Worm (Caenorhabditis elegans) whole organism, early embryonic: ENCODE results near the gene ZK1320.7.

Source experiments
- B0310.2 ChIP-seq: sonication (generic microtip); optimal IDR thresholded peaks from 2 replicates; lab custom pipeline; 2016; ENCODE audit warnings: mild to moderate bottlenecking, missing genetic modification characterization, missing compliant biosample characterization
- F13C5.2 ChIP-seq: sonication (generic microtip); optimal IDR thresholded peaks from 2 replicates; lab custom pipeline; 2017; ENCODE audit warnings: mild to moderate bottlenecking, missing genetic modification characterization, inconsistent platforms, missing compliant biosample characterization
- aly-1 ChIP-seq: sonication (generic microtip); optimal IDR thresholded peaks from 2 replicates; lab custom pipeline; 2016; ENCODE audit warnings: missing genetic modification characterization, missing compliant biosample characterization
- ama-1 ChIP-seq: fragments of 150-350 bp; optimal IDR thresholded peaks from 2 replicates; lab custom pipeline; 2014
- ceh-36 ChIP-seq: sonication (generic microtip); optimal IDR thresholded peaks from 2 replicates; lab custom pipeline; 2016; ENCODE audit warnings: missing genetic modification characterization, inconsistent platforms, missing compliant biosample characterization
- ets-7 ChIP-seq: sonication (generic microtip); optimal IDR thresholded peaks from 2 replicates; lab custom pipeline; 2016; ENCODE audit warnings: missing genotype, missing genetic modification characterization, missing compliant biosample characterization
- flt-1 ChIP-seq: fragments of 200-800 bp; sonication (Bioruptor generic); IDR thresholded peaks from 2 replicates; pipeline ENCODE4 v1.3.6; 2022; ENCODE audit warnings: missing genetic modification characterization, missing compliant biosample characterization
- hmbx-1 ChIP-seq: sonication (generic microtip); optimal IDR thresholded peaks from 2 replicates; lab custom pipeline; 2016; ENCODE audit warnings: mild to moderate bottlenecking, missing genetic modification characterization, missing compliant biosample characterization
- hmg-4 ChIP-seq: fragments of 200-800 bp; sonication (Bioruptor generic); optimal IDR thresholded peaks from 2 replicates; lab custom pipeline; 2018; ENCODE audit warnings: mild to moderate bottlenecking, missing genetic modification characterization, missing compliant biosample characterization
- hnd-1 ChIP-seq: sonication (generic microtip); optimal IDR thresholded peaks from 2 replicates; lab custom pipeline; 2016; ENCODE audit warnings: missing genetic modification characterization, missing compliant biosample characterization
- scrt-1 ChIP-seq: fragments of 200-800 bp; sonication (Bioruptor generic); IDR thresholded peaks from 2 replicates; pipeline ENCODE4 v1.3.6; 2022; ENCODE audit warnings: missing genetic modification characterization, missing compliant biosample characterization
- tra-4 ChIP-seq: sonication (generic microtip); optimal IDR thresholded peaks from 2 replicates; lab custom pipeline; 2017; ENCODE audit warnings: missing genetic modification characterization, missing compliant biosample characterization

DNA sequence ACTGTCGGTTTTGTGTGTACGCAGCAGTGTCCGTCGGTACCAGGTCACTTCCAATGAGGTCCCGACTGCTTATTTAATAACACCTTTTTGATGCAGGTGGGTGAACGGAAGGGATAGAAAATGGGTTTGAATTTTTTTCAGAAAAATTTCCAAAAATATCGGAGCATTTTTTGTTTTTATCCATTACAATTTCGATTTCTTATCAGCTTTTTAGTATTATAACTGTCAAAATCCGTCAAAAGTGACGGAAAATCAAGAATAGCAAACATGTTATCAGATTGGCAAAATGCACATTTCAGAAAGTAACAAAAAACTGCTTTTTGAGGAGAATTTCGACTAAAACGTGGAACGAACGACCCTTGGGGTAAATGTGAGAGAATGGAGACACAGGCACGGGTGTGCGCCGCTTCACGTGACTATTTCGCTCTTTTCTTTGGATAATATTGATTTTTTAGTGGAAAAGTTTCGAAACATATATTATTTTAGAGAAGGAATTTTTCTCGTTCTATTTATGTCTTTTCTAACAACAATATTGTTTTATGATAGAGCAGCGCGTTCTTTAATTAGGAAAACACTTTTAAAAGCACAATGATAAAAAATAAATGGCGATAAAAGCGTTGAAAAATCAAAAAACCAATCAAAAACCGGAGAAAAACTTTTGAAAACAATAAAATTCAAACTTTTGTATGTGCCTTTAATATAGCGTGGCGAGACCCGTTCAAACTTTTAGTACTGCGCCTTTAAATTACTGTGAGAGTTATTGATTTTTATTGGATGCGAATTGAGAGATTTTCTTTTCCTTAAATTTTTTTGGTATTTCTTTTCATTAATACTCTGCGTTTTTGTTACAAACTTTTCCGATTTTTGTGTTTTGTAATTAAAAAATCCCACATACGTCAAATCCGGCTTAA lies 24.2 kb upstream of the ZK1320.7 start, which contains the start of gene sqv-8:
- TF ChIP-seq ama-1 (lab: Kevin White, UChicago) (no peak), hmbx-1 (tag; lab: Kevin White, UChicago) (no peak), flt-1 (no peak), B0310.2 (tag; lab: Kevin White, UChicago) (no peak), tra-4 (tag; lab: Kevin White, UChicago) (no peak), hmg-4 (GFP tag; lab: Kevin White, UChicago) (no peak), ets-7 (tag; lab: Kevin White, UChicago) (no peak), aly-1 (tag; lab: Kevin White, UChicago) (no peak), ceh-36 (tag; lab: Kevin White, UChicago) (no peak), hnd-1 (tag; lab: Kevin White, UChicago) (no peak), scrt-1 (GFP tag; lab: Robert Waterston, UW) (no peak), F13C5.2 (tag; lab: Kevin White, UChicago) (no peak)
